Worm (Caenorhabditis elegans) whole organism, L1 larva: ENCODE measurements around the gene adt-1.
A peak's percentile ranks its signal among the peaks of the same experiment; 100 is the strongest.

Experiments
- C34B4.2 ChIP-seq: sonication (generic microtip); optimal IDR thresholded peaks from 2 replicates; lab custom pipeline; 2017; ENCODE audit warnings: mild to moderate bottlenecking, missing genetic modification characterization, missing compliant biosample characterization
- aly-2 ChIP-seq: fragments of 150-350 bp; optimal IDR thresholded peaks from 2 replicates; lab custom pipeline; 2014; ENCODE audit warnings: missing biosample characterization, missing genetic modification characterization
- ama-1 ChIP-seq: fragments of 150-350 bp; optimal IDR thresholded peaks from 2 replicates; lab custom pipeline; 2014
- ceh-8 ChIP-seq: fragments of 200-800 bp; sonication (Bioruptor generic); optimal IDR thresholded peaks from 2 replicates; lab custom pipeline; 2018; ENCODE audit warnings: mild to moderate bottlenecking, missing genetic modification characterization, moderate library complexity, missing compliant biosample characterization
- ceh-82 ChIP-seq, 3 experiments: fragments of 150-350 bp in 1 of 3; sonication (generic microtip) in 2 of 3; optimal IDR thresholded peaks; 2 replicates each; lab custom pipeline; 2014 to 2017; ENCODE audit warnings: missing biosample characterization in 3 of 3, missing genetic modification characterization in 3 of 3
- ceh-88 ChIP-seq: fragments of 200-800 bp; sonication (Bioruptor generic); IDR thresholded peaks from 2 replicates; pipeline ENCODE4 v1.3.6; 2022; ENCODE audit warnings: missing genetic modification characterization, missing compliant biosample characterization
- dpl-1 ChIP-seq, 3 experiments: fragments of 150-350 bp in 2 of 3; sonication (generic microtip) in 1 of 3; optimal IDR thresholded peaks; 2 replicates each; lab custom pipeline; 2014 to 2017; ENCODE audit warnings: missing biosample characterization in 3 of 3, missing genetic modification characterization in 3 of 3, missing genetic modification reagents in 3 of 3
- ets-5 ChIP-seq: fragments of 200-800 bp; sonication (Bioruptor generic); IDR thresholded peaks from 2 replicates; pipeline ENCODE4 v1.3.6; 2022; ENCODE audit warnings: missing genetic modification characterization, missing compliant biosample characterization
- fkh-10 ChIP-seq: sonication (generic microtip); optimal IDR thresholded peaks from 2 replicates; lab custom pipeline; 2017; ENCODE audit warnings: missing biosample characterization, missing genetic modification reagents, missing genetic modification characterization
- fkh-4 ChIP-seq: sonication (generic microtip); optimal IDR thresholded peaks from 2 replicates; lab custom pipeline; 2016; ENCODE audit warnings: missing compliant biosample characterization, missing genetic modification characterization, borderline replicate concordance
- fkh-8 ChIP-seq: sonication (generic microtip); optimal IDR thresholded peaks from 2 replicates; lab custom pipeline; 2016; ENCODE audit warnings: mild to moderate bottlenecking, missing genetic modification characterization, missing compliant biosample characterization
- fos-1 ChIP-seq: fragments of 150-350 bp; optimal IDR thresholded peaks from 2 replicates; lab custom pipeline; 2014; ENCODE audit warnings: missing biosample characterization, missing genetic modification characterization
- grh-1 ChIP-seq: fragments of 200-800 bp; sonication (Bioruptor generic); IDR thresholded peaks from 2 replicates; pipeline ENCODE4 v1.3.6; 2022; ENCODE audit warnings: missing genetic modification reagents, missing genetic modification characterization, missing compliant biosample characterization
- hlh-4 ChIP-seq: sonication (generic microtip); optimal IDR thresholded peaks from 2 replicates; lab custom pipeline; 2016; ENCODE audit warnings: mild to moderate bottlenecking, missing genetic modification characterization, missing compliant biosample characterization
- hpl-2 ChIP-seq: fragments of 150-350 bp; optimal IDR thresholded peaks from 2 replicates; lab custom pipeline; 2014; ENCODE audit warnings: missing biosample characterization, missing genetic modification reagents, missing genetic modification characterization
- isw-1 ChIP-seq: fragments of 200-800 bp; sonication (Bioruptor generic); IDR thresholded peaks from 2 replicates; pipeline ENCODE4 v1.3.6; 2022; ENCODE audit warnings: missing genetic modification characterization, missing compliant biosample characterization
- lin-13 ChIP-seq: fragments of 150-350 bp; optimal IDR thresholded peaks from 2 replicates; lab custom pipeline; 2014; ENCODE audit warnings: missing biosample characterization, missing genetic modification reagents, missing genetic modification characterization
- lin-14 ChIP-seq: fragments of 200-800 bp; sonication (Bioruptor generic); optimal IDR thresholded peaks from 2 replicates; lab custom pipeline; 2018; ENCODE audit warnings: mild to moderate bottlenecking, missing genetic modification characterization, moderate library complexity, missing compliant biosample characterization
- lin-35 ChIP-seq, 2 experiments: fragments of 150-350 bp; optimal IDR thresholded peaks; 2 replicates each; lab custom pipeline; 2014; ENCODE audit warnings: missing biosample characterization in 2 of 2, missing genetic modification characterization in 2 of 2, missing genetic modification reagents in 2 of 2
- lir-3 ChIP-seq: sonication (generic microtip); optimal IDR thresholded peaks from 2 replicates; lab custom pipeline; 2016; ENCODE audit warnings: mild to moderate bottlenecking, missing genetic modification characterization, moderate library complexity, missing compliant biosample characterization; ENCODE audit not compliant: poor library complexity
- mab-9 ChIP-seq: fragments of 200-800 bp; sonication (Bioruptor generic); IDR thresholded peaks from 2 replicates; pipeline ENCODE4 v1.3.6; 2022; ENCODE audit warnings: missing genetic modification reagents, missing genetic modification characterization, missing compliant biosample characterization
- mdl-1 ChIP-seq, 2 experiments: fragments of 150-350 bp; optimal IDR thresholded peaks; 2 replicates each; lab custom pipeline; 2014 to 2017; ENCODE audit warnings: missing biosample characterization in 2 of 2, missing genetic modification characterization in 2 of 2, inconsistent platforms in 1 of 2
- nhr-12 ChIP-seq: sonication (generic microtip); optimal IDR thresholded peaks from 2 replicates; lab custom pipeline; 2017; ENCODE audit warnings: missing biosample characterization, missing genetic modification characterization
- nhr-28 ChIP-seq: fragments of 150-350 bp; optimal IDR thresholded peaks from 2 replicates; lab custom pipeline; 2014; ENCODE audit warnings: missing biosample characterization, missing genetic modification characterization
- nhr-47 ChIP-seq: sonication (generic microtip); optimal IDR thresholded peaks from 2 replicates; lab custom pipeline; 2016; ENCODE audit warnings: mild to moderate bottlenecking, missing genetic modification characterization, moderate library complexity, missing compliant biosample characterization
- nhr-71 ChIP-seq: sonication (generic microtip); optimal IDR thresholded peaks from 2 replicates; lab custom pipeline; 2016; ENCODE audit warnings: mild to moderate bottlenecking, missing genetic modification characterization, moderate library complexity, missing compliant biosample characterization
- nhr-85 ChIP-seq: sonication (generic microtip); peaks from one replicate; lab custom pipeline; 2016; ENCODE audit warnings: missing genetic modification characterization, inconsistent platforms, missing compliant biosample characterization
- pag-3 ChIP-seq: sonication (generic microtip); optimal IDR thresholded peaks from 2 replicates; lab custom pipeline; 2017; ENCODE audit warnings: missing genetic modification characterization, mild to moderate bottlenecking, missing compliant biosample characterization, antibody characterized with exemption, borderline replicate concordance; ENCODE audit not compliant: insufficient read depth
- pax-3 ChIP-seq: fragments of 200-800 bp; sonication (Bioruptor generic); optimal IDR thresholded peaks from 2 replicates; lab custom pipeline; 2018; ENCODE audit warnings: mild to moderate bottlenecking, missing genetic modification characterization, moderate library complexity, missing compliant biosample characterization
- pqm-1 ChIP-seq: sonication (generic microtip); optimal IDR thresholded peaks from 3 replicates; lab custom pipeline; 2017; ENCODE audit warnings: missing biosample characterization, missing genetic modification characterization
- skn-1 ChIP-seq: fragments of 150-350 bp; optimal IDR thresholded peaks from 2 replicates; lab custom pipeline; 2014; ENCODE audit warnings: missing biosample characterization, missing genetic modification characterization
- snpc-4 ChIP-seq: fragments of 150-350 bp; optimal IDR thresholded peaks from 2 replicates; lab custom pipeline; 2014; ENCODE audit warnings: missing biosample characterization, missing genetic modification characterization
- snu-23 ChIP-seq: sonication (generic microtip); optimal IDR thresholded peaks from 2 replicates; lab custom pipeline; 2016; ENCODE audit warnings: missing genetic modification characterization, missing compliant biosample characterization
- sox-4 ChIP-seq: sonication (generic microtip); optimal IDR thresholded peaks from 2 replicates; lab custom pipeline; 2016; ENCODE audit warnings: missing genetic modification characterization, missing compliant biosample characterization
- sptf-1 ChIP-seq: fragments of 150-350 bp; optimal IDR thresholded peaks from 2 replicates; lab custom pipeline; 2014; ENCODE audit warnings: missing biosample characterization, missing genetic modification characterization
- sup-37 ChIP-seq: fragments of 200-800 bp; sonication (Bioruptor generic); optimal IDR thresholded peaks from 2 replicates; lab custom pipeline; 2018; ENCODE audit warnings: mild to moderate bottlenecking, missing genetic modification characterization, missing compliant biosample characterization
- swsn-7 ChIP-seq: sonication (generic microtip); optimal IDR thresholded peaks from 2 replicates; lab custom pipeline; 2016; ENCODE audit warnings: missing genetic modification characterization, missing compliant biosample characterization
- tbx-2 ChIP-seq: sonication (generic microtip); optimal IDR thresholded peaks from 2 replicates; lab custom pipeline; 2016; ENCODE audit warnings: missing genetic modification characterization, missing compliant biosample characterization
- unc-130 ChIP-seq: fragments of 150-350 bp; optimal IDR thresholded peaks from 2 replicates; lab custom pipeline; 2017; ENCODE audit warnings: missing biosample characterization, missing genetic modification characterization, inconsistent platforms
- unc-86 ChIP-seq: sonication (generic microtip); optimal IDR thresholded peaks from 2 replicates; lab custom pipeline; 2016; ENCODE audit warnings: missing genetic modification characterization, missing compliant biosample characterization
- vab-15 ChIP-seq: sonication (generic microtip); optimal IDR thresholded peaks from 2 replicates; lab custom pipeline; 2017; ENCODE audit warnings: missing genotype, mild to moderate bottlenecking, missing genetic modification characterization, missing compliant biosample characterization
- zip-4 ChIP-seq: fragments of 200-800 bp; sonication (Bioruptor generic); optimal IDR thresholded peaks from 2 replicates; lab custom pipeline; 2018; ENCODE audit warnings: mild to moderate bottlenecking, missing genetic modification characterization, moderate library complexity, missing compliant biosample characterization
- ztf-11 ChIP-seq, 2 experiments: sonication (generic microtip); optimal IDR thresholded peaks; 2 replicates each; lab custom pipeline; 2016 to 2017; ENCODE audit warnings: missing genetic modification characterization in 2 of 2, missing biosample characterization in 1 of 2, missing compliant biosample characterization in 1 of 2
- ztf-4 ChIP-seq: fragments of 150-350 bp; optimal IDR thresholded peaks from 2 replicates; lab custom pipeline; 2014; ENCODE audit warnings: missing biosample characterization, missing genetic modification characterization

The adt-1 gene

DNA sequence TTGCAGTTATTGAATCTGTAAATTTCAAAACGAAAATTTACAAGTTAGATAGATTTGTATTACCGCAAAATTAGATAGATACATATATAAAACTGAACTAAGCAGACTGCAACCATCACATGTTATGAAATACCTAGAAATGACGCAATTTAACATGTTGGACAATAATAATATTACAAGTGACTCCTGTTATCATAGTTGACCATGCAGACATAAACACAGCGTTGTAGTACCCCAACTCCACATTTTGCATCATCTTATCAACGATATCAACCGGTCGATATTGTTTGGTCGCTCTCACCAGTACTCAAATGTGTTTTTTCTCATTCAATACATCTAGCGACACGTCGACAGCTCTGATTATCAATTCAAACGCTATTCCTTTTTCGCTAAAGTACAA is 12.7 kb downstream of the adt-1 start, which contains the start of gene ugt-50 (continued):
- TF ChIP-seq snpc-4 (tag; lab: Kevin White, UChicago) (no peak), sptf-1 (tag; lab: Kevin White, UChicago) (no peak), nhr-28 (tag; lab: Kevin White, UChicago) (no peak), unc-86 (tag; lab: Kevin White, UChicago) (no peak), lin-35 (GFP tag; optimal IDR thresholded peaks at IDR 0.05; lab: Kevin White, UChicago) (peak in 1 of 2 experiments; percentile 39), hlh-4 (tag; lab: Kevin White, UChicago) (no peak), vab-15 (tag; lab: Kevin White, UChicago) (no peak), fkh-8 (tag; lab: Kevin White, UChicago) (no peak), mdl-1 (tag; optimal IDR thresholded peaks at IDR 0.05; lab: Kevin White, UChicago) (no peak), grh-1 (GFP tag; lab: Robert Waterston, UW) (no peak), fkh-4 (tag; lab: Kevin White, UChicago) (no peak), dpl-1 (GFP tag; optimal IDR thresholded peaks at IDR 0.05; lab: Kevin White, UChicago) (peak in 1 of 3 experiments; percentile 1), pqm-1 (peak; percentile 16)
- TF ChIP-seq, all 84 proteins: peak for 12

DNA sequence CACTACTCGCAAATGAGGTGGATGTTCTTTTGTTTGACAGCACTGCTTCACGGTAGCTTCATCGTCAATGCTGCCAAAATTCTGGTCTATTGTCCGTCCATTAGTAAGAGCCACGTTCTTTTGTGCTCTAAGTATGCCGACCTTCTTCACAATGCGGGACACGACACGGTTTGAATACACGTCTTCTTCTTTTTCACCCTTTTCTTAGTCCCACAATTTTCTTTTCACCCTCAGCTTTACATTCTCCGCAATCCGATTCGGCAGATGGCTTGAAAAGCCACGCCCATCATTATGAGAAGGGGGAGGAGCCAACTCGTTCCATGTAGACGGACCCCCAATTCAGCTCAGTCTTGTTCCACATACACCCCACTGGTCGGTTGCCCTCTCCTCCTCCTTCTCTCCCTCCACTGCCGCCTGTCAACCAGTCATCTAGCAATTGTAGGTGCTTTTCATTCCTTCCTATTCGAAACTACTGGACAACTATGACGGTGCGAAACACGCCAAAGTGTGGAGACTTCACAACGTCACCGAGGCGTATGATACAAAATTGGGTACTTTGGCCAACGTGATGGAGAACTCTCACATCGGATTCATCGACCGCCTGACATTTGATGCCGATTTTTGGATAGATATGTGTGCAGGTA is 13.2 kb downstream of the adt-1 start:
- TF ChIP-seq fkh-10 (GFP tag; lab: Kevin White, UChicago), result peak; percentile 63
- 0 out of 2 replicates have a peak, but pooled peaks have one; percentile 10 for TF ChIP-seq isw-1 (GFP tag; lab: Robert Waterston, UW)
- TF ChIP-seq nhr-85, result no peak
- TF ChIP-seq C34B4.2 (tag; lab: Kevin White, UChicago), result no peak
- no peak for TF ChIP-seq lin-35 (GFP tag; optimal IDR thresholded peaks at IDR 0.05; lab: Kevin White, UChicago)
- no peak for TF ChIP-seq lin-13 (GFP tag; lab: Kevin White, UChicago)
- no peak for TF ChIP-seq snu-23 (GFP tag; lab: Kevin White, UChicago)
- no peak for TF ChIP-seq ceh-88 (GFP tag; lab: Robert Waterston, UW)
- TF ChIP-seq hlh-4 (tag; lab: Kevin White, UChicago), result no peak
- TF ChIP-seq fkh-8 (tag; lab: Kevin White, UChicago), result peak; percentile 13
- peak; percentile 8 for TF ChIP-seq ama-1
- peak; percentile 19 for TF ChIP-seq swsn-7 (tag; lab: Kevin White, UChicago)
- peak in 1 of 2 experiments; percentile 49 for TF ChIP-seq ztf-11 (tag; optimal IDR thresholded peaks at IDR 0.05; lab: Kevin White, UChicago)
- TF ChIP-seq nhr-47 (tag; lab: Kevin White, UChicago), result no peak
- peak; percentile 39 for TF ChIP-seq lin-14

DNA sequence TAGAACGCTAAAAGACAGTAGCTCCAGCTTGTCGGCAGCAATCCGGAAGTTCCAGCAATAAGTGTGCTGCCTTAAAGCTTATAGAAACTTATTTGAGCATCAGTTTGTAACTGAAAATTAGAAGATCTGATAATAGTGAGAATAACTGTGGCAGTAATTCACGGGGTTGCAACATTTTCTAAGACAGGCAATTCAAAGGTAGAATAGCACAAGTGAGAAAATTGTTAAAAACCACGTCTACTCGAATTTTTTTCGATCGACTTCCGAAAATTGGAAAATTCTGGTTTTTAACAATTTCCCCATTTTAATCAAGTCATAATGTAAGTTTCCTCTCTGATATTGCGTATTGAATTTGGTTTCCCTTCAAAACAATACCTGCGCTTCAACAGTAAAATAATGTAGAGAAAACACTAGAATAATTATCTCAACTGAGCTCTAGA is 14.5 kb downstream of the adt-1 start:
- TF ChIP-seq nhr-47 (tag; lab: Kevin White, UChicago) (peak; percentile 21), snu-23 (GFP tag; lab: Kevin White, UChicago) (no peak), nhr-71 (peak; percentile 6), sox-4 (tag; lab: Kevin White, UChicago) (no peak), vab-15 (tag; lab: Kevin White, UChicago) (no peak), ets-5 (no peak), sup-37 (GFP tag; lab: Kevin White, UChicago) (no peak), fos-1 (tag; lab: Kevin White, UChicago) (no peak), ztf-4 (no peak), hpl-2 (GFP tag; lab: Kevin White, UChicago) (no peak), hlh-4 (tag; lab: Kevin White, UChicago) (no peak), swsn-7 (tag; lab: Kevin White, UChicago) (peak; percentile 5), ztf-11 (tag; optimal IDR thresholded peaks at IDR 0.05; lab: Kevin White, UChicago) (no peak), ceh-8 (GFP tag; lab: Kevin White, UChicago) (no peak)

DNA sequence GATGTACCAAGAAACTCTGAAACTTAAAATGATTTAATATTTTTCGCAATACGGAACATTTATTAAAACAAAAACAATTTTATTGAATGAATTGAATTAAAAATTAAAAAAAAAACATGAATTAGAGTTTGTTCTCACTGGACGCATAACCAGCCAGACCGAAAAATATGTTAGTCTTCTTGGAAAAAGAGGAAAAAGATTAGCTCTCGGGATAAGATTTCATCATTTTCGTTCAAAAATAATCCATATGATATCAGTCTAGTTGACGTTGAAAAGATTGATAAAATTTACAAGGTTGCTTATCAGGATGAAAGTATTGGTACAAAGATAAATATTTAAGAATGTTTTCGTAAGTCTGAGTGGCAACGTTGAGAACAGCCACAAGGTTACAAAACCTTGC is 21.8 kb downstream of the adt-1 start, which contains the start of gene nhr-26:
TSS of gene nhr-26 (minus strand) at position 10 of the 400 bp plus-strand sequence.
- TF ChIP-seq lir-3 (tag; lab: Kevin White, UChicago) (no peak), lin-35 (GFP tag; optimal IDR thresholded peaks at IDR 0.05; lab: Kevin White, UChicago) (no peak), hpl-2 (GFP tag; lab: Kevin White, UChicago) (no peak), fkh-8 (tag; lab: Kevin White, UChicago) (peak; percentile 58), nhr-71 (peak; percentile 43), nhr-47 (tag; lab: Kevin White, UChicago) (peak; percentile 32), tbx-2 (tag; lab: Kevin White, UChicago) (no peak), aly-2 (tag; lab: Kevin White, UChicago) (no peak), pax-3 (peak; percentile 30), mab-9 (GFP tag; lab: Robert Waterston, UW) (no peak), zip-4 (GFP tag; lab: Kevin White, UChicago) (no peak), pag-3 (tag; lab: Kevin White, UChicago) (no peak), unc-130 (tag; lab: Kevin White, UChicago) (no peak), grh-1 (GFP tag; lab: Robert Waterston, UW) (no peak), fkh-10 (GFP tag; lab: Kevin White, UChicago) (no peak), sox-4 (tag; lab: Kevin White, UChicago) (no peak), nhr-12 (no peak), skn-1 (tag; lab: Kevin White, UChicago) (no peak), ceh-82 (tag; optimal IDR thresholded peaks at IDR 0.05; lab: Kevin White, UChicago) (no peak)
